Fruit fly (Drosophila melanogaster) whole organism, prepupa: ENCODE measurements around the gene Ir75c.
A peak's percentile ranks its signal among the peaks of the same experiment; 100 is the strongest.

ENCODE experiments used
- Blimp-1 ChIP-seq: fragments of 200-800 bp; sonication (Bioruptor generic); optimal IDR thresholded peaks from 3 replicates; lab custom pipeline; 2017; ENCODE audit warnings: missing biosample characterization, missing genetic modification characterization, mild to moderate bottlenecking, moderate library complexity, missing genetic modification reagents
- CG8319 ChIP-seq: fragments of 200-800 bp; sonication (Bioruptor generic); optimal IDR thresholded peaks from 3 replicates; lab custom pipeline; 2016; ENCODE audit warnings: missing biosample characterization, missing genetic modification characterization
- Eip93F ChIP-seq: fragments of 200-800 bp; sonication (Bioruptor generic); optimal IDR thresholded peaks from 2 replicates; lab custom pipeline; 2016; ENCODE audit warnings: missing biosample characterization, mild to moderate bottlenecking, missing genetic modification characterization
- Hr39 ChIP-seq: fragments of 200-800 bp; sonication (Bioruptor generic); optimal IDR thresholded peaks from 2 replicates; lab custom pipeline; 2016; ENCODE audit warnings: missing biosample characterization, missing genetic modification characterization
- Lpt ChIP-seq: fragments of 200-800 bp; sonication (Bioruptor generic); optimal IDR thresholded peaks from 3 replicates; lab custom pipeline; 2016; ENCODE audit warnings: missing biosample characterization, missing genetic modification characterization
- Met ChIP-seq: fragments of 200-800 bp; sonication (Bioruptor generic); optimal IDR thresholded peaks from 3 replicates; lab custom pipeline; 2016; ENCODE audit warnings: missing biosample characterization, missing genetic modification characterization
- OdsH ChIP-seq: fragments of 200-800 bp; sonication (Bioruptor generic); optimal IDR thresholded peaks from 3 replicates; lab custom pipeline; 2016; ENCODE audit warnings: missing biosample characterization, missing genetic modification characterization
- Sox102F ChIP-seq: fragments of 200-800 bp; sonication (Bioruptor generic); optimal IDR thresholded peaks from 2 replicates; lab custom pipeline; 2016; ENCODE audit warnings: missing biosample characterization, mild to moderate bottlenecking, missing genetic modification characterization
- dsx ChIP-seq: fragments of 200-800 bp; optimal IDR thresholded peaks from 3 replicates; lab custom pipeline; 2019; ENCODE audit warnings: missing biosample characterization, mild to moderate bottlenecking, missing genetic modification characterization, moderate library complexity; ENCODE audit not compliant: poor library complexity, severe bottlenecking
- net ChIP-seq: fragments of 200-800 bp; sonication (Bioruptor generic); optimal IDR thresholded peaks from 3 replicates; lab custom pipeline; 2016; ENCODE audit warnings: missing biosample characterization, missing genetic modification characterization
- ss ChIP-seq, 2 experiments: fragments of 200-800 bp; sonication (Bioruptor generic); optimal IDR thresholded peaks; 2 replicates in 1 of 2; 3 replicates in 1 of 2; lab custom pipeline; 2017 to 2018; ENCODE audit warnings: mild to moderate bottlenecking in 2 of 2, missing biosample characterization in 2 of 2, missing genetic modification characterization in 2 of 2, moderate library complexity in 1 of 2
- svp ChIP-seq: fragments of 200-800 bp; sonication (Bioruptor generic); peaks from one replicate; lab custom pipeline; 2016; ENCODE audit warnings: missing biosample characterization, missing genetic modification characterization

dm6 chr3L:17846169-17846981 is 23.7 kb upstream of the Ir75c start, which contains the start of the genes MED19 and CG7430:
- TF ChIP-seq Lpt (GFP tag; lab: Kevin White, UChicago) (no peak), ss (GFP tag; optimal IDR thresholded peaks at IDR 0.05; lab: Kevin White, UChicago) (peak in 1 of 2 experiments; percentile 64), Blimp-1 (GFP tag; lab: Kevin White, UChicago) (no peak), Sox102F (GFP tag; lab: Kevin White, UChicago) (no peak), OdsH (GFP tag; lab: Kevin White, UChicago) (no peak), Met (GFP tag; lab: Kevin White, UChicago) (no peak), svp (GFP tag; lab: Kevin White, UChicago) (peak; percentile 69), CG8319 (GFP tag; lab: Kevin White, UChicago) (no peak), Hr39 (GFP tag; lab: Kevin White, UChicago) (no peak), net (no peak), dsx (no peak), Eip93F (GFP tag; lab: Kevin White, UChicago) (no peak)
